Fruit fly (Drosophila melanogaster): ENCODE measurements around the gene CG18404.

Gene CG18404

DNA sequence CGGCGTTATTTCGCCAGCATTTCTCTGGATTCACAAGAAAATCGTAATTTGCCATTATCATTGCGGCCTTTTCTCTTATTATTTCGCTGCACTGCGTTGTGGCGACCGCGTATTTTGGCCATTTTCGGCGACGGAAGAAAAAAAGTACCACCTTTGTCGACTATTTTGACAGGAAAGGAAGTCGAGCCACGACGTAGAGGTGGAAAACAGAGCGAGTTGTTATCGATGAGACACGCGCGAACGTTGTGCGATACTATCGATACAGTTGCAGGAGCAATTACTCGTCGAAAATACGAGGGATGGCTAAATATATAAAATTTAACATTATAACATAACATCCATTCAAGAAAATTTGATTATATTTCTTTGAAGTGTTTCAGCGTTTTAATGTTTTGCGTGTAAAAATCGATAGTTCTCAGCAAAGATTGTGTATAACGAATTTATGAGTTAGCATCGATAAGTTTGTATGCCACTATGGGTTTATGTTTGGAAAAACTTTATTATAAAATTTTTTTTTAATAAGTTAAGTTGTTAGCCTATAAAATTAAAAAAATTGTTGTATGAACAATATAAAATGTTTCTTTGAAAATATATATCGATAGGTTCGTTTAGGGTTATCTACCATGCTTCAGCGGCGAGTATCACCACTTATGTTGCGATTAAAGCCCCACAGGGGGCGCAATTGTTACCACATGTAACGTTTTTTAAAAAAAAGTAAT lies 44.1 kb upstream of the CG18404 start, which contains the start of gene RpS7 (continued):
- TF ChIP-seq CG14710 (tag; optimal IDR thresholded peaks at IDR 0.05), result peak; percentile 82
- TF ChIP-seq repo (GFP tag; optimal IDR thresholded peaks at IDR 0.05), result peak; percentile 6
- TF ChIP-seq CG2875 (GFP tag; optimal IDR thresholded peaks at IDR 0.05), result peak; percentile 67
- TF ChIP-seq CoRest (tag; optimal IDR thresholded peaks at IDR 0.05), result peak; percentile 63
- TF ChIP-seq CG9932 (GFP tag; IDR thresholded peaks at IDR 0.05), result peak; percentile 86
- peak; percentile 34 for TF ChIP-seq trem (tag; optimal IDR thresholded peaks at IDR 0.05)
- TF ChIP-seq slou (GFP tag; optimal IDR thresholded peaks at IDR 0.05), result peak; percentile 23
- no peak for TF ChIP-seq maf-S (GFP tag; optimal IDR thresholded peaks at IDR 0.05)
- TF ChIP-seq CG15073 (GFP tag; optimal IDR thresholded peaks at IDR 0.05), result no peak
- TF ChIP-seq HmgD (GFP tag; optimal IDR thresholded peaks at IDR 0.05), result no peak
- peak; percentile 80 for TF ChIP-seq vvl (GFP tag; IDR thresholded peaks at IDR 0.05)
- TF ChIP-seq nerfin-1 (tag; optimal IDR thresholded peaks at IDR 0.05), result peak; percentile 65
- TF ChIP-seq D19B (GFP tag; optimal IDR thresholded peaks at IDR 0.05), result peak; percentile 28
- peak; percentile 45; the same call in 2 of the 3 replicates for TF ChIP-seq B-H1 (GFP tag; IDR thresholded peaks at IDR 0.05)
- TF ChIP-seq gce (GFP tag; IDR thresholded peaks at IDR 0.05), result peak; percentile 59; the same call in 1 of the 3 replicates
- TF ChIP-seq CG12769 (tag; optimal IDR thresholded peaks at IDR 0.05), result peak; percentile 38
- no peak for TF ChIP-seq D (optimal IDR thresholded peaks at IDR 0.05)
- peak; percentile 46 for TF ChIP-seq D (GFP tag; optimal IDR thresholded peaks at IDR 0.05)
- no peak for TF ChIP-seq cg (GFP tag; optimal IDR thresholded peaks at IDR 0.05)
- peak; percentile 84 for TF ChIP-seq CrebB (tag; optimal IDR thresholded peaks at IDR 0.05)
- no peak for TF ChIP-seq pum (GFP tag; optimal IDR thresholded peaks at IDR 0.05)
- peak; percentile 53; the same call in 1 of the 2 replicates for TF ChIP-seq CG16779 (GFP tag; IDR thresholded peaks at IDR 0.05)
- peak; percentile 37 for TF ChIP-seq slp2 (GFP tag; optimal IDR thresholded peaks at IDR 0.05)
- TF ChIP-seq CG8388 (GFP tag; optimal IDR thresholded peaks at IDR 0.05), result peak; percentile 86
- TF ChIP-seq CG31441 (GFP tag; IDR thresholded peaks at IDR 0.05), result peak; percentile 79
- TF ChIP-seq ab (GFP tag; optimal IDR thresholded peaks at IDR 0.05), result no peak
- TF ChIP-seq Dref (GFP tag; IDR thresholded peaks at IDR 0.05), result peak; percentile 82
- peak; percentile 15 for TF ChIP-seq tin (GFP tag; optimal IDR thresholded peaks at IDR 0.05)
- no peak for TF ChIP-seq Ssrp (tag; optimal IDR thresholded peaks at IDR 0.05)
- TF ChIP-seq Sox100B (GFP tag; optimal IDR thresholded peaks at IDR 0.05), result peak; percentile 87
- peak; percentile 1 for TF ChIP-seq CG3838 (GFP tag; optimal IDR thresholded peaks at IDR 0.05)
- peak; percentile 58 for TF ChIP-seq CG11504 (tag; optimal IDR thresholded peaks at IDR 0.05)
- peak; percentile 35 for TF ChIP-seq CG15011 (GFP tag; optimal IDR thresholded peaks at IDR 0.05)
- TF ChIP-seq rib (GFP tag; IDR thresholded peaks at IDR 0.05), result peak; percentile 66
- TF ChIP-seq vnd (GFP tag; IDR thresholded peaks at IDR 0.05; ENCODE audit: partially characterized antibody), result peak; percentile 99
- peak; percentile 50 for TF ChIP-seq CG33557 (GFP tag; optimal IDR thresholded peaks at IDR 0.05)
- TF ChIP-seq CG3281 (GFP tag; optimal IDR thresholded peaks at IDR 0.05), result peak; percentile 83
- TF ChIP-seq ase (GFP tag; IDR thresholded peaks at IDR 0.05), result peak; percentile 83
- TF ChIP-seq Neu2 (GFP tag; optimal IDR thresholded peaks at IDR 0.05; ENCODE audit: borderline replicate concordance), result no peak
- TF ChIP-seq CG31388 (GFP tag; optimal IDR thresholded peaks at IDR 0.05), result no peak
- TF ChIP-seq jumu (GFP tag; optimal IDR thresholded peaks at IDR 0.05), result peak; percentile 34
- TF ChIP-seq Side (GFP tag; optimal IDR thresholded peaks at IDR 0.05), result peak; percentile 51
- peak; percentile 44 for TF ChIP-seq Jarid2 (GFP tag; optimal IDR thresholded peaks at IDR 0.05)
- TF ChIP-seq zen2 (GFP tag; IDR thresholded peaks at IDR 0.05; ENCODE audit: partially characterized antibody), result peak; percentile 94
- peak; percentile 93; the same call in 2 of the 4 replicates for TF ChIP-seq chinmo (GFP tag; IDR thresholded peaks at IDR 0.05; ENCODE audit: partially characterized antibody)
- TF ChIP-seq nmo (GFP tag; optimal IDR thresholded peaks at IDR 0.05), result peak; percentile 77
- peak; percentile 62; the same call in 1 of the 2 replicates for TF ChIP-seq peb (GFP tag; IDR thresholded peaks at IDR 0.05)
- TF ChIP-seq CG18476 (GFP tag; optimal IDR thresholded peaks at IDR 0.05), result peak; percentile 29
- TF ChIP-seq Blimp-1 (GFP tag; optimal IDR thresholded peaks at IDR 0.05), result peak; percentile 14

All from whole organism, embryonic.